Worm (Caenorhabditis elegans) whole organism, L4/young adult: ENCODE data around the gene ZK177.9.

ENCODE experiments used
- dao-5 ChIP-seq: sonication (generic microtip); optimal IDR thresholded peaks from 2 replicates; lab custom pipeline; 2016; ENCODE audit warnings: missing genotype, missing genetic modification characterization, moderate library complexity, missing compliant biosample characterization
- him-1 ChIP-seq: sonication (generic microtip); optimal IDR thresholded peaks from 2 replicates; lab custom pipeline; 2016; ENCODE audit warnings: missing genotype, missing genetic modification reagents, missing genetic modification characterization, missing compliant biosample characterization

DNA sequence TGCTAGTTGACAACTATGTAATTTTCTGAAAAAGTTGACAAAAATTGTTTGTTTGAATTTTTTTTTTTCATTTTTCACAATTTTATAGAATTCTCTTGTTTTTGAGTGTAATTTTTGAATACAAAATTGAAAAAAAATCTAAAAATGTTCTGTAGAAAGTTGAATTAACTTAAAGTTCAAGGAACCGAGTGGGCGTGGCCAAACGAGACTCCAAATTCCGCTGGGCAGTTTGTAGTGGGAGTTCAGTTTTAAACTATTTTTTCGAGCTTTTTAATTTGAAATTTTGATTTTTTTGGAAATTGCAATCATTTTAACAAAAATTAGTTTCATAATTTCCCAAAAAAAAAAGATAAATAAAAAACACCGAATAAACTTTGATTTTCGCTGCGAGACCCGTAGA is 19.5 kb upstream of the ZK177.9 start:
- TF ChIP-seq him-1 (tag; lab: Kevin White, UChicago): no peak
- TF ChIP-seq dao-5 (tag; lab: Kevin White, UChicago): no peak
